Worm (Caenorhabditis elegans): Measurements from ENCODE around the gene hbl-1.

- no peak for TF ChIP-seq sptf-2 (GFP tag; optimal IDR thresholded peaks at IDR 0.05)
- TF ChIP-seq ztf-22 (GFP tag; optimal IDR thresholded peaks at IDR 0.05): no peak
- TF ChIP-seq T26A5.8 (tag; optimal IDR thresholded peaks at IDR 0.05): no peak
- TF ChIP-seq B0261.1 (tag; optimal IDR thresholded peaks at IDR 0.05): no peak
- no peak for TF ChIP-seq ama-1 (optimal IDR thresholded peaks at IDR 0.05)
- TF ChIP-seq ama-1 (GFP tag; optimal IDR thresholded peaks at IDR 0.05): no peak
- TF ChIP-seq nhr-179 (tag; optimal IDR thresholded peaks at IDR 0.05): no peak
- no peak for TF ChIP-seq ceh-58 (GFP tag; IDR thresholded peaks at IDR 0.05)
- no peak for TF ChIP-seq hlh-12 (tag; optimal IDR thresholded peaks at IDR 0.05)
- TF ChIP-seq Y79H2A.3 (GFP tag; conservative IDR thresholded peaks at IDR 0.05): no peak
Measured at ce11 chrX:5859161-5859560, 37.2 kb downstream of the hbl-1 start.

Data from whole organism, young adult.